Fruit fly (Drosophila melanogaster) S2 (cell line): Measurements from ENCODE around the gene Cyp303a1.
A peak's percentile ranks its signal among the peaks of the same experiment; 100 is the strongest.

Experiments used
- CG8478 ChIP-seq: fragments of >200 bp; optimal IDR thresholded peaks from 2 replicates; lab custom pipeline; 2018
- CTCF ChIP-seq, 2 experiments: fragments of >200 bp; optimal IDR thresholded peaks; 2 replicates each; lab custom pipeline; 2018

Gene Cyp303a1

DNA sequence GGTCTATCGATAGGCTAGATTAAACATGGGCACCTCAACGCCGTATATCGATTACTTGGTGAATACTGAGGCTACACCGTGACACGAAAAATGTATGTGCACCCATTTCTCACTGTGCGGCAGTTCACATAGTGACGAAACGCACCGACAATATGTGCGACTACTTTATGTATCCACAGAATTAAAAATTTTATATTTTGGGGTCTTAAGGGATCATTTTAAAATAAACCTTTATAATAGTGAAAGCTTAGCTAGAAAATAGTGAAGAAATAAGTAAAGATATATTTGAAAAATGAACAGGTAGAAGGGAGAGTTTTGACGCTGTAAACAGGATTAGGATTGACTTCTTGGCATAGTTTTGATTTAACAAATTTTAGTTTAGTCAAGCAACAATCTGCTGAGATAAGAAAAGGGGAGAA is 35.1 kb downstream of the Cyp303a1 start, which contains the start of gene mRpL4:
TSS of gene mRpL4 (minus strand) at position 31 of the 419 bp plus-strand sequence.
- TF ChIP-seq CTCF (optimal IDR thresholded peaks at IDR 0.05; lab: Kevin White, UChicago) (peak in 1 of 2 experiments; percentile 19), CG8478 (no peak)

DNA sequence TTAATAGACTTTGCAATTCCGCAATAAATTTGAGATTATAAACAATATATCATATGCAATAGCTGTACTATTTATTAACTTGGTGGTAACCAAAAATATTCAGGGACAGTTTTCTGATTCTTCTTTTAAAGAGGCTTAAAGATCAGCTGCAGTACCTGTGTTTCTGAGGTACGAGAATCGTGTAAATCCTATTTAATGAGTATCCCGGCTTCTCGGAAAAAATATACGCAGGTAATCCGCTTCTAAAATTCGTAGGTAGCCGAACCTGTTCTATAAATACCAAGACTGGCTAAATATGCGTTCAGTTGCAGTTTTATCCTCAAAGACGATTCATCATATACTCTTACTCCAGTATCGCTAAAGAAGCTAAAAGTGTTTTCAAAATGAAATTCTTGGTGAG is 35.6 kb downstream of the Cyp303a1 start, which contains the start of gene CG4440:
TSS of gene CG4440 (plus strand) at position 301 of the 400 bp plus-strand sequence.
- TF ChIP-seq CG8478, result no peak
- TF ChIP-seq CTCF (optimal IDR thresholded peaks at IDR 0.05; lab: Kevin White, UChicago), result no peak

DNA sequence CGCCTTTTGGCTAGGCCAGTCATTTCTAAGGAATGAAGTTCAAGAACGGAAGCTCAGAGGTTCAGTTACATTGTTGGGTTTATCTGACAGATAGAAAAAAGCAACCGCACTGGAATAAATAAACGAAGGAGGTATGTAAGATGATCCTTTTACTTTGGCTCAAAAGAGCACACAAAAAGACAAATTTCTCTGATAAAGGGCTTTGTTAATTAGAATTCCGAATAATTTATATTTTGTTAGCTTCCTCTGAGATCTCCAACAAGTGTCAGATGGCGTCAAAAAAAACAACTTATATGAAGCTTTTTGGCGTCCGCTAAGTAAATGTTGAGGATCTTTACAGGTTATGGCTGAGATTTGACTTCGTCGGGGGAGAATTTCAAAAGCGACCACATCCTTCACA is 43.8 kb downstream of the Cyp303a1 start, which contains the start of gene CG31817:
TSS of gene CG31817 (minus strand) at position 101 of the 400 bp plus-strand sequence.
- TF ChIP-seq CTCF (optimal IDR thresholded peaks at IDR 0.05; lab: Kevin White, UChicago) (no peak), CG8478 (no peak)

DNA sequence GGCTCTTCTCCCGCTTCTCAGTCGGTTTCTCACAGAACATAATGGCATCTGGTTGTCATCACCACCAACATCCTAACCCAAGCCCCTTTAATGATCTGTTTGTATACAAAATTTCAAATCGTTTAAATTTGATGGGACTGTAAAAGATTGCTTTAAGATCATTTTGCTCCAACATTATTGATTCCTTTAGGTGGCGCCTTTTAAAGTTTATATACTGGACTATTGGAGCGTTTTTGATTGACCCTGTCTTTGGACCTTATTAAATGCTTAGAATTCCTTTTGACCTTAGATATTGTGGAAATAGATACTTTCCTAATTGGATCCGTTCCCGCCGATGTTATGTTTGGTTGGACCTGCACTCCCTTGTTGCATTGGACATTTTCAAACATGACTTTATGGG is 46.3 kb downstream of the Cyp303a1 start, which contains the start of gene CG42266:
TSS of gene CG42266 (minus strand) at position 101 of the 400 bp plus-strand sequence.
- no peak for TF ChIP-seq CTCF (optimal IDR thresholded peaks at IDR 0.05; lab: Kevin White, UChicago)
- no peak for TF ChIP-seq CG8478

DNA sequence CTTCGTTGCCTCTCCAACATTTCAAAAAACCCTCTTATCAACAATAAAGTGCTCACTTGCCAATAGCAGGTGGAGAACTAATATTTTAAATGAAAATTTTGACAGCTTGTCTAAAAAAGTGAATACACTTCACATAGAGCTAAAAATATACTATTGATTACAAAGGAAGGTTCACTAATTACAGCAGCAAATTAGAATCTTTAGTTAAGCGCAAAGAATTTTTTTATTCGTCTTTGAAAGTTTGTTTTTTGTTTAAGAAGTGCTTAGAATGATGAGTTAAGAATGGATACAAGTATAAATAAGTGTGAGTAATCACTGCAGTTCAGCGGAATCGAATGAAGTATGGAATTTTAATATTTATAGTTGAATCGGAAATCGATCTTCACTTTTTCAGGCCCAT is 48.2 kb downstream of the Cyp303a1 start, which contains the start of gene CG44405:
TSS of gene CG44405 (minus strand) at position 101 of the 400 bp plus-strand sequence.
- no peak for TF ChIP-seq CTCF (optimal IDR thresholded peaks at IDR 0.05; lab: Kevin White, UChicago)
- no peak for TF ChIP-seq CG8478
